Worm (Caenorhabditis elegans): ENCODE measurements around the gene tgn-38.

DNA sequence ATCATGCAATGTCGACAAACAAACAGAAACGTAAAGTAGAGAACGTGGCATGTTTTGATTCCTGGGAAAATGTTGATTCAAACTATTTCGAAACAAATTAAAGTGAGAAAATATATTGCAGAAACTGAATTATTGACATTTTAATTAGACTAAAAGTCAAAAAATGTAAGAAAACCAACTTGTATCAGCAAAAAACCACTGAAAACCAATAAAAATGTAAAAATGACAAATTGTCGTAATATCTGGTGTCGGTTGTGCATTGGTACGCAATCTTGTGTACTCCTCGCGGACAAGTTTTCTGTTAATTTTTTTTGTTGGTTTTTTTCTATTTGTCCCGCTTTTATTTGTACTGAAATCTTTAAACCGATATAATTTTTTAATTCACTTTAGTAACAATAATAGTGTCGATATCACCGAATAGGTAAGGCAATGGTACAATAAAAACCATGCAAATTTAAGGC is 778 bp upstream of the tgn-38 start, which contains the start of gene T12G3.11:
- TF ChIP-seq unc-62 (GFP tag; optimal IDR thresholded peaks at IDR 0.05) (no peak), hlh-12 (tag; optimal IDR thresholded peaks at IDR 0.05) (no peak), lir-1 (GFP tag; conservative IDR thresholded peaks at IDR 0.05) (no peak), rcor-1 (GFP tag; IDR thresholded peaks at IDR 0.05) (no peak), B0035.1 (tag; optimal IDR thresholded peaks at IDR 0.05) (no peak)
